Worm (Caenorhabditis elegans): ENCODE data around the gene mttu-1.

The mttu-1 gene

DNA sequence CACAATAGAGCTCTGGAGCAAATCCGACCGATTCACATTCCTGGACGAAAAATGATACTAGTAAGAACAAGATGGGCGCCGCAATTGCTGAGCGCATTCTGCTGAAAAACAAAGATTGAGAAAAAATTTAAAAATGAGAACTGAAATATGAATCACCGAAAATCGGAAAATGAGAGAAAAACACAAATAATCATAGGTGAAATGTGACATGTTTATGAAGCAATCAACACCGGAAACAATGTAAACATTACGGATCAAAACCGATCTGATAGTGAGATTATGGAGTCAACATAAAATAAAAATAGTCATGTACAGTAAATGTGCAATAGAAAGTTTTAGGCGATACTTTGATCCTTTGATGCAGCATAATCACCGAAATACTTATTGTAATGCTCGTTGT is 17.2 kb upstream of the mttu-1 start, which contains the start of gene dnj-2:
dnj-2 (minus strand) TSS at position 101 of the 400 bp plus-strand sequence.
- TF ChIP-seq unc-55 (GFP tag; optimal IDR thresholded peaks at IDR 0.05) (no peak), lim-6 (tag; optimal IDR thresholded peaks at IDR 0.05) (no peak), ceh-48 (tag; optimal IDR thresholded peaks at IDR 0.05) (no peak), pag-3 (tag; optimal IDR thresholded peaks at IDR 0.05; ENCODE audit: borderline replicate concordance) (no peak), ets-4 (tag; optimal IDR thresholded peaks at IDR 0.05) (no peak), rnt-1 (tag; optimal IDR thresholded peaks at IDR 0.05) (no peak), unc-42 (tag; optimal IDR thresholded peaks at IDR 0.05) (no peak), hlh-13 (GFP tag; optimal IDR thresholded peaks at IDR 0.05) (no peak), C08G9.2 (tag; optimal IDR thresholded peaks at IDR 0.05) (no peak), pros-1 (tag; optimal IDR thresholded peaks at IDR 0.05) (no peak), ceh-9 (tag; optimal IDR thresholded peaks at IDR 0.05) (no peak), ttx-3 (tag; optimal IDR thresholded peaks at IDR 0.05) (no peak), hlh-6 (tag; optimal IDR thresholded peaks at IDR 0.05) (no peak), pax-1 (tag; optimal IDR thresholded peaks at IDR 0.05) (no peak), ahr-1 (tag; optimal IDR thresholded peaks at IDR 0.05) (no peak), sox-4 (tag; optimal IDR thresholded peaks at IDR 0.05) (no peak), elt-2 (tag; optimal IDR thresholded peaks at IDR 0.05) (no peak), npax-4 (tag; optimal IDR thresholded peaks at IDR 0.05) (no peak), hlh-30 (tag; optimal IDR thresholded peaks at IDR 0.05; ENCODE audit: insufficient read depth) (no peak)

DNA sequence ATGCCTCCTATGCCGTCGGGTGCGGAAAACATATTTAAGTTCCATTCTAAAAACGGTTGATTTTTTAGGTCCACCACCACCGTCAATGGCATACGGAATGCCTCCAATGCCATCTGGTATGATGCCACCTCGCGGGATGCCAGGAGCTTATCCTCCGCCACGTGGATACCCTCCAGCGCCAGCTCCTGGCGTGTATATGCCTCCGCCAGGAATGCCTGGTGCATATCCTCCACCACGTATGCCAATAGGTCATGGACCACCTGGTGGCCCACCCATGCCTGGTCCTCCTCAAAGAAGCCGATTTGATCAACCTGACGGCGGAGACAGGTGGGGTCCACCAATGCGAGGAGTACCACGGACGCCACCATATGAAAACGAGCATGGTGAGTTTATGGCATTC is 14.8 kb upstream of the mttu-1 start:
- TF ChIP-seq pqm-1 (tag; optimal IDR thresholded peaks at IDR 0.05) (no peak), elt-4 (tag; optimal IDR thresholded peaks at IDR 0.05) (no peak), lim-6 (tag; optimal IDR thresholded peaks at IDR 0.05) (no peak), unc-55 (GFP tag; optimal IDR thresholded peaks at IDR 0.05) (no peak), pha-4 (tag; optimal IDR thresholded peaks at IDR 0.05) (no peak), unc-42 (tag; optimal IDR thresholded peaks at IDR 0.05) (no peak), tbx-7 (tag; optimal IDR thresholded peaks at IDR 0.05) (no peak), odd-2 (tag; optimal IDR thresholded peaks at IDR 0.05) (no peak), ceh-34 (tag; optimal IDR thresholded peaks at IDR 0.05) (no peak)

DNA sequence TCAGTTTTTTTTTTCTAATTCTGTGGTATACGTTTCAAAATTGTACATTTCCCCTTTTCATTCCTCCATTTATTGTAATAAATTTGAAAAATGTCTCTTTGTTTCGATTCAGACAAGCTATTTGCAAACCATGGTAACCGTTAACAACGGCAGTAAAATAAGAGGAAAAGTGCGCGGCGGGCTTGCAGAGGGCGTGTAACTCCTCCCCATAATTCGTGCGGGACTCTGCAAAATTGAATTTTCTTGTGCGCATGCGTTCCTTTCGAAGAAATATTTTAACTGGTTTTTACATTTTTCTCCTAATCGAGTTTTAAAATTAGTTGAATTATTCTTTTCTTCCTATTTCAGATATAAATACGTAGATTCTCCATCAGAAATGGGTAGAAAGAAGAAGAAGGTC is 13.9 kb upstream of the mttu-1 start, which contains the start of gene znf-207:
znf-207 (plus strand) TSS at position 349 of the 400 bp plus-strand sequence.
- TF ChIP-seq elt-2 (tag; optimal IDR thresholded peaks at IDR 0.05) = peak; percentile 78
- TF ChIP-seq tbx-7 (tag; optimal IDR thresholded peaks at IDR 0.05) = peak; percentile 4
- TF ChIP-seq ref-2 (tag; optimal IDR thresholded peaks at IDR 0.05) = peak; percentile 60
- no peak for TF ChIP-seq K02D7.2 (tag; optimal IDR thresholded peaks at IDR 0.05)
- peak; percentile 54 for TF ChIP-seq fax-1 (tag; optimal IDR thresholded peaks at IDR 0.05)
- no peak for TF ChIP-seq Y22D7AL.16 (tag; optimal IDR thresholded peaks at IDR 0.05)
- no peak for TF ChIP-seq T23F11.4 (GFP tag; optimal IDR thresholded peaks at IDR 0.05)
- no peak for TF ChIP-seq C08G9.2 (tag; optimal IDR thresholded peaks at IDR 0.05)
- peak; percentile 45 for TF ChIP-seq nhr-232 (tag; optimal IDR thresholded peaks at IDR 0.05)
- peak; percentile 99 for TF ChIP-seq unc-42 (tag; optimal IDR thresholded peaks at IDR 0.05)
- TF ChIP-seq mec-3 (tag; optimal IDR thresholded peaks at IDR 0.05; ENCODE audit: borderline replicate concordance) = no peak
- TF ChIP-seq unc-3 (GFP tag; conservative IDR thresholded peaks at IDR 0.05) = no peak
- TF ChIP-seq unc-3 (tag; optimal IDR thresholded peaks at IDR 0.05) = peak; percentile 65
- peak; percentile 29 for TF ChIP-seq sox-4 (tag; optimal IDR thresholded peaks at IDR 0.05)
- peak; percentile 16 for TF ChIP-seq ets-4 (tag; optimal IDR thresholded peaks at IDR 0.05)
- no peak for TF ChIP-seq hlh-30 (tag; optimal IDR thresholded peaks at IDR 0.05; ENCODE audit: insufficient read depth)
- no peak for TF ChIP-seq nhr-11 (tag; optimal IDR thresholded peaks at IDR 0.05)
- TF ChIP-seq ceh-30 (tag; optimal IDR thresholded peaks at IDR 0.05) = no peak
- peak; percentile 59 for TF ChIP-seq ceh-34 (tag; optimal IDR thresholded peaks at IDR 0.05)
- TF ChIP-seq F13H6.1 (tag; optimal IDR thresholded peaks at IDR 0.05) = peak; percentile 45
- no peak for TF ChIP-seq ceh-45 (GFP tag; IDR thresholded peaks at IDR 0.05)
- TF ChIP-seq C38D4.7 (GFP tag; optimal IDR thresholded peaks at IDR 0.05) = peak; percentile 28
- TF ChIP-seq elt-4 (tag; optimal IDR thresholded peaks at IDR 0.05) = no peak
- TF ChIP-seq pqm-1 (tag; optimal IDR thresholded peaks at IDR 0.05) = no peak
- peak; percentile 82 for TF ChIP-seq ceh-31 (tag; optimal IDR thresholded peaks at IDR 0.05)
- peak; percentile 13 for TF ChIP-seq odd-2 (tag; optimal IDR thresholded peaks at IDR 0.05)
- peak; percentile 31 for TF ChIP-seq syd-9 (tag; optimal IDR thresholded peaks at IDR 0.05)
- TF ChIP-seq ceh-9 (tag; optimal IDR thresholded peaks at IDR 0.05) = no peak
- TF ChIP-seq ceh-6 (GFP tag; optimal IDR thresholded peaks at IDR 0.05) = peak; percentile 31
- TF ChIP-seq nfya-1 (tag; optimal IDR thresholded peaks at IDR 0.05) = peak; percentile 67
- TF ChIP-seq che-1 (tag; optimal IDR thresholded peaks at IDR 0.05) = peak; percentile 33
- no peak for TF ChIP-seq rnt-1 (tag; optimal IDR thresholded peaks at IDR 0.05)
- TF ChIP-seq lin-11 (tag; optimal IDR thresholded peaks at IDR 0.05) = peak; percentile 18
- peak; percentile 45 for TF ChIP-seq dmd-4 (tag; optimal IDR thresholded peaks at IDR 0.05; ENCODE audit: borderline replicate concordance)
- TF ChIP-seq gmeb-2 (tag; optimal IDR thresholded peaks at IDR 0.05) = peak; percentile 19
- no peak for TF ChIP-seq ama-1 (optimal IDR thresholded peaks at IDR 0.05)

All from whole organism, late embryonic.